Worm (Caenorhabditis elegans) whole organism, L1 larva: ENCODE measurements around the gene scly-1.

Source experiments
- C34B4.2 ChIP-seq: sonication (generic microtip); optimal IDR thresholded peaks from 2 replicates; lab custom pipeline; 2017; ENCODE audit warnings: mild to moderate bottlenecking, missing genetic modification characterization, missing compliant biosample characterization
- F16B12.6 ChIP-seq: fragments of 150-350 bp; optimal IDR thresholded peaks from 2 replicates; lab custom pipeline; 2014; ENCODE audit warnings: missing biosample characterization, missing genetic modification characterization
- Y116A8C.19 ChIP-seq: sonication (generic microtip); optimal IDR thresholded peaks from 2 replicates; lab custom pipeline; 2016; ENCODE audit warnings: missing compliant biosample characterization, missing genetic modification characterization, borderline replicate concordance
- alr-1 ChIP-seq: fragments of 200-800 bp; sonication (Bioruptor generic); optimal IDR thresholded peaks from 2 replicates; lab custom pipeline; 2018; ENCODE audit warnings: borderline replicate concordance, mild to moderate bottlenecking, missing genetic modification characterization, missing compliant biosample characterization
- blmp-1 ChIP-seq: fragments of 150-350 bp; optimal IDR thresholded peaks from 2 replicates; lab custom pipeline; 2014; ENCODE audit warnings: missing biosample characterization, missing genetic modification characterization
- ceh-8 ChIP-seq: fragments of 200-800 bp; sonication (Bioruptor generic); optimal IDR thresholded peaks from 2 replicates; lab custom pipeline; 2018; ENCODE audit warnings: mild to moderate bottlenecking, missing genetic modification characterization, moderate library complexity, missing compliant biosample characterization
- ceh-90 ChIP-seq: sonication (generic microtip); optimal IDR thresholded peaks from 2 replicates; lab custom pipeline; 2016; ENCODE audit warnings: missing genetic modification characterization, missing compliant biosample characterization
- efl-1 ChIP-seq, 4 experiments: fragments of 150-350 bp; optimal IDR thresholded peaks in 3 of 4; peaks in 1 of 4; 1 replicate in 1 of 4; 2 replicates in 3 of 4; lab custom pipeline; 2014; ENCODE audit warnings: missing biosample characterization in 2 of 4, missing genetic modification characterization in 2 of 4, missing genetic modification reagents in 2 of 4
- efl-3 ChIP-seq: fragments of 200-800 bp; sonication (Bioruptor generic); optimal IDR thresholded peaks from 2 replicates; lab custom pipeline; 2018; ENCODE audit warnings: mild to moderate bottlenecking, missing genetic modification characterization, missing compliant biosample characterization
- elt-2 ChIP-seq: sonication (generic microtip); optimal IDR thresholded peaks from 2 replicates; lab custom pipeline; 2016; ENCODE audit warnings: missing genetic modification characterization, mild to moderate bottlenecking, inconsistent platforms, missing compliant biosample characterization, missing genetic modification reagents
- fkh-8 ChIP-seq: sonication (generic microtip); optimal IDR thresholded peaks from 2 replicates; lab custom pipeline; 2016; ENCODE audit warnings: mild to moderate bottlenecking, missing genetic modification characterization, missing compliant biosample characterization
- lin-14 ChIP-seq: fragments of 200-800 bp; sonication (Bioruptor generic); optimal IDR thresholded peaks from 2 replicates; lab custom pipeline; 2018; ENCODE audit warnings: mild to moderate bottlenecking, missing genetic modification characterization, moderate library complexity, missing compliant biosample characterization
- lin-35 ChIP-seq, 2 experiments: fragments of 150-350 bp; optimal IDR thresholded peaks; 2 replicates each; lab custom pipeline; 2014; ENCODE audit warnings: missing biosample characterization in 2 of 2, missing genetic modification characterization in 2 of 2, missing genetic modification reagents in 2 of 2
- lin-39 ChIP-seq: fragments of 150-350 bp; optimal IDR thresholded peaks from 2 replicates; lab custom pipeline; 2014; ENCODE audit warnings: missing biosample characterization, missing genetic modification reagents, missing genetic modification characterization
- lir-3 ChIP-seq: sonication (generic microtip); optimal IDR thresholded peaks from 2 replicates; lab custom pipeline; 2016; ENCODE audit warnings: mild to moderate bottlenecking, missing genetic modification characterization, moderate library complexity, missing compliant biosample characterization; ENCODE audit not compliant: poor library complexity
- lsy-2 ChIP-seq, 2 experiments: fragments of 150-350 bp; optimal IDR thresholded peaks; 2 replicates each; lab custom pipeline; 2014; ENCODE audit warnings: missing biosample characterization in 2 of 2, missing genetic modification characterization in 2 of 2
- mdl-1 ChIP-seq, 2 experiments: fragments of 150-350 bp; optimal IDR thresholded peaks; 2 replicates each; lab custom pipeline; 2014 to 2017; ENCODE audit warnings: missing biosample characterization in 2 of 2, missing genetic modification characterization in 2 of 2, inconsistent platforms in 1 of 2
- mep-1 ChIP-seq: fragments of 150-350 bp; optimal IDR thresholded peaks from 2 replicates; lab custom pipeline; 2014; ENCODE audit warnings: missing biosample characterization, missing genetic modification characterization
- nhr-11 ChIP-seq: fragments of 150-350 bp; optimal IDR thresholded peaks from 2 replicates; lab custom pipeline; 2014; ENCODE audit warnings: missing biosample characterization, missing genetic modification characterization
- nhr-12 ChIP-seq: sonication (generic microtip); optimal IDR thresholded peaks from 2 replicates; lab custom pipeline; 2017; ENCODE audit warnings: missing biosample characterization, missing genetic modification characterization
- nhr-19 ChIP-seq: fragments of 200-800 bp; sonication (Bioruptor generic); conservative IDR thresholded peaks from 2 replicates; pipeline ENCODE4 v1.3.6; 2022; ENCODE audit warnings: missing genetic modification characterization, missing compliant biosample characterization
- nhr-20 ChIP-seq: sonication (generic microtip); optimal IDR thresholded peaks from 2 replicates; lab custom pipeline; 2016; ENCODE audit warnings: mild to moderate bottlenecking, missing genetic modification characterization, missing compliant biosample characterization
- nhr-28 ChIP-seq: fragments of 150-350 bp; optimal IDR thresholded peaks from 2 replicates; lab custom pipeline; 2014; ENCODE audit warnings: missing biosample characterization, missing genetic modification characterization
- nhr-47 ChIP-seq: sonication (generic microtip); optimal IDR thresholded peaks from 2 replicates; lab custom pipeline; 2016; ENCODE audit warnings: mild to moderate bottlenecking, missing genetic modification characterization, moderate library complexity, missing compliant biosample characterization
- nhr-71 ChIP-seq: sonication (generic microtip); optimal IDR thresholded peaks from 2 replicates; lab custom pipeline; 2016; ENCODE audit warnings: mild to moderate bottlenecking, missing genetic modification characterization, moderate library complexity, missing compliant biosample characterization
- pqm-1 ChIP-seq: sonication (generic microtip); optimal IDR thresholded peaks from 3 replicates; lab custom pipeline; 2017; ENCODE audit warnings: missing biosample characterization, missing genetic modification characterization
- rnt-1 ChIP-seq: sonication (generic microtip); optimal IDR thresholded peaks from 2 replicates; lab custom pipeline; 2016; ENCODE audit warnings: mild to moderate bottlenecking, missing genetic modification characterization, moderate library complexity, missing compliant biosample characterization
- snpc-4 ChIP-seq: fragments of 150-350 bp; optimal IDR thresholded peaks from 2 replicates; lab custom pipeline; 2014; ENCODE audit warnings: missing biosample characterization, missing genetic modification characterization
- snu-23 ChIP-seq: sonication (generic microtip); optimal IDR thresholded peaks from 2 replicates; lab custom pipeline; 2016; ENCODE audit warnings: missing genetic modification characterization, missing compliant biosample characterization
- swsn-7 ChIP-seq: sonication (generic microtip); optimal IDR thresholded peaks from 2 replicates; lab custom pipeline; 2016; ENCODE audit warnings: missing genetic modification characterization, missing compliant biosample characterization
- unc-130 ChIP-seq: fragments of 150-350 bp; optimal IDR thresholded peaks from 2 replicates; lab custom pipeline; 2017; ENCODE audit warnings: missing biosample characterization, missing genetic modification characterization, inconsistent platforms
- unc-30 ChIP-seq: sonication (generic microtip); optimal IDR thresholded peaks from 2 replicates; lab custom pipeline; 2017; ENCODE audit warnings: missing biosample characterization, missing genetic modification characterization
- ztf-4 ChIP-seq: fragments of 150-350 bp; optimal IDR thresholded peaks from 2 replicates; lab custom pipeline; 2014; ENCODE audit warnings: missing biosample characterization, missing genetic modification characterization

scly-1 gene

DNA sequence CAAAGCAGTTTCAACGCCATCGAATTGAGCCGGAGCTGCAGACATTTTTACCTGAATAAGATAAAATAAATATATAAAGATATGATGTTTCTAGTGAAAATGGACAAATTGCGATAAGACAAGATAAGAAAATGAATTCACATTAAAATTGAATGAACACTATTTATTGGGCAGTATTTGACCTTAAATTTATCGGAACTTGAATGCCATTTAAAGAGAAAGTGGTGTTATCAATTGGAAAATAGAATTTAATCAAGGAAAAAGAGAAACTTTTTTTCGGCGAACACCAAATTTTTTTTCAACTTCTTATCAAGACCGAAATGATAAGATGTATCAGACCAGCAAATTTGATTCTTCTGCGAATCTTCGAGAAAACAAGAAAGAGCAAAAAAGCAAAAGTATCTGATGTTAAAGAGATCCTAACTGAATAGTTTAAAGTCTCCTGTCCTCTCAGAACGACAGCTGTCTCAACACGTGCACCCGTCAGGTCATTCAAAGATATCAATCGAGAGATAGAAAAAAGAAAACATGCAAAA lies 9.2 kb upstream of the scly-1 start, which contains the start of gene upb-1:
TSS of gene upb-1 (minus strand) at position 51 of the 536 bp plus-strand sequence.
- TF ChIP-seq F16B12.6 (tag; lab: Kevin White, UChicago) = no peak
- peak; percentile 7 for TF ChIP-seq swsn-7 (tag; lab: Kevin White, UChicago)
- peak; percentile 39 for TF ChIP-seq unc-130 (tag; lab: Kevin White, UChicago)
- peak in 1 of 2 experiments; percentile 24 for TF ChIP-seq efl-1 (optimal IDR thresholded peaks at IDR 0.05; lab: Kevin White, UChicago)
- TF ChIP-seq efl-1 (GFP tag; optimal IDR thresholded peaks at IDR 0.05 in 1 of 2; lab: Kevin White, UChicago) = no peak
- TF ChIP-seq mep-1 = peak; percentile 21
- TF ChIP-seq nhr-20 (tag; lab: Kevin White, UChicago) = peak; percentile 52
- peak; percentile 82 for TF ChIP-seq nhr-71 (tag; lab: Kevin White, UChicago)
- TF ChIP-seq efl-3 (GFP tag; lab: Kevin White, UChicago) = no peak
- TF ChIP-seq blmp-1 (tag; lab: Kevin White, UChicago) = peak; percentile 52
- peak; percentile 64 for TF ChIP-seq nhr-19 (GFP tag; lab: Robert Waterston, UW)
- peak; percentile 72 for TF ChIP-seq lin-14 (GFP tag; lab: Kevin White, UChicago)
- peak; percentile 55 for TF ChIP-seq snu-23 (GFP tag; lab: Kevin White, UChicago)
- peak; percentile 32 for TF ChIP-seq elt-2 (tag; lab: Kevin White, UChicago)
- peak; percentile 62 for TF ChIP-seq rnt-1 (tag; lab: Kevin White, UChicago)
- TF ChIP-seq ceh-90 (tag; lab: Kevin White, UChicago) = no peak
- TF ChIP-seq nhr-47 = peak; percentile 3
- no peak for TF ChIP-seq C34B4.2
- TF ChIP-seq mdl-1 (tag; optimal IDR thresholded peaks at IDR 0.05; lab: Kevin White, UChicago) = peak in 1 of 2 experiments; percentile 64
- TF ChIP-seq lsy-2 (tag; optimal IDR thresholded peaks at IDR 0.05; lab: Kevin White, UChicago) = peak; percentile 42 to 67

DNA sequence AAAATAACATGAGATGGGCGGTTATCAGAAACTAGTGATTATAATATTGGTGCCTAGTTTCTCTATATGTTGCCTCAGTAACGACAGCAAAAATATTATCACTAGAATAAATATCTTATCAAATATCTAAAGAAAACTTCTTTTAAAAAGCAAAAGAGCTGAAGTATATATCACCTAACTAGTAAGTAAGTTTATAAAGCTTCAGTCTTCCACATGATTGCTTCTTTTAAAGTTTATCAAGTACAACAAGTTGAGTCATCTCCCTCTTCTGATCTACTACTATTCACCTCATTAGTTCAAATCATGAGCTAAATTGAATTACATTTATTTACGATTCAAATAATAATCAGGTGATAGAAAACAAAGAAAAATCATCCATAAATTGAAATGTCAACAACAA lies 7.2 kb upstream of the scly-1 start:
- TF ChIP-seq alr-1 = no peak
- peak; percentile 1 to 32 for TF ChIP-seq lsy-2 (tag; optimal IDR thresholded peaks at IDR 0.05; lab: Kevin White, UChicago)
- TF ChIP-seq ceh-8 = peak; percentile 87
- peak; percentile 3; the same call in 1 of the 2 replicates for TF ChIP-seq nhr-19 (GFP tag; lab: Robert Waterston, UW)
- no peak for TF ChIP-seq Y116A8C.19
- peak; percentile 55 for TF ChIP-seq nhr-71 (tag; lab: Kevin White, UChicago)
- peak; percentile 13 for TF ChIP-seq fkh-8
- TF ChIP-seq ztf-4 (tag; lab: Kevin White, UChicago) = no peak
- TF ChIP-seq lir-3 = no peak
- no peak for TF ChIP-seq unc-30 (tag; lab: Kevin White, UChicago)
- peak; percentile 5 for TF ChIP-seq swsn-7 (tag; lab: Kevin White, UChicago)
- no peak for TF ChIP-seq snpc-4 (tag; lab: Kevin White, UChicago)
- TF ChIP-seq nhr-11 (tag; lab: Kevin White, UChicago) = no peak

DNA sequence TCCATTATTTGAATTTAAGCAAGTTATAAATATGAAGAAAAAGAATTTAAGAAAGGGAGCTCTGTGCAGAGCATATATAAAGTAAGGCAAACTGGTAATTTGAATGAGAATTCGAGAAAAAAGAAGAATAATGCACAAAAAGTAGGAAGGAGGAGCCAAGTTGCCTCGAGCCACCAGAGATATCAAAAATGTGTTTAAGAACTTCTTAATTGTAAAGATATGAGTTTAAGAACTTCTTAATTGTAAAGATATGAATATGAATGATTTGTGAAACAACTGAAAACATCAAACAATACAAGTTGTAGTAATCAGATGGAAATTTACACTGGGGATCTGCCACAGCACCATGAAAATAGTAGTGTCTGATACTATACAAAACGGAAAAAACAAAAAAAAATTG lies 6.0 kb upstream of the scly-1 start, which contains the start of gene F13H8.6:
TSS of gene F13H8.6 (minus strand) at position 101 of the 400 bp plus-strand sequence.
- TF ChIP-seq nhr-28 (tag; lab: Kevin White, UChicago) (no peak), lin-39 (no peak)

DNA sequence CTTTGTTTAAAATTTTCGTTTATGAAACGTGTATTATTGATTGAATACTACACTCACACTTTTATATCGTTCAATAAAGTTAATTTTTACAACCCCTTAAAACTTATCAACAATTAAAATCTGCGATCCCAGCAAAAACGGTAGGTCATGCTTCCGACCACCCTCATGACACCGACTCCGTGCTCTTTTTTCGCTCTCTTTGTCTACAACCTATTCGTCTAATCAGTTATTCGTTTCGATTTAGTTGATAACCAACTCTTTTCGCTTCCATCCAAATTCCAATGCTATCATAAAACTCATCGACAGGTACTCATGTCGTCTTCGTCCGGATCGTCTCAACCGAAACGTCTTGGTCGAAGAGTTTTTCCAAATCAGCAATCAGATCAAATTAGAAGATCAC lies 2.2 kb upstream of the scly-1 start, which contains the start of gene F13H8.1:
TSS of gene F13H8.1 (plus strand) at position 311 of the 400 bp plus-strand sequence.
- no peak for TF ChIP-seq nhr-12 (tag; lab: Kevin White, UChicago)
- TF ChIP-seq lin-39 = no peak
- TF ChIP-seq lin-35 (GFP tag; optimal IDR thresholded peaks at IDR 0.05; lab: Kevin White, UChicago) = peak in 1 of 2 experiments; percentile 8
- TF ChIP-seq nhr-11 (tag; lab: Kevin White, UChicago) = no peak
- no peak for TF ChIP-seq C34B4.2
- TF ChIP-seq elt-2 (tag; lab: Kevin White, UChicago) = peak; percentile 54
- peak; percentile 29 for TF ChIP-seq pqm-1 (tag; lab: Kevin White, UChicago)
- no peak for TF ChIP-seq alr-1
